Fruit fly (Drosophila melanogaster) whole organism, prepupa: Measurements from ENCODE around the gene JMJD5.

Source experiments
- Blimp-1 ChIP-seq: fragments of 200-800 bp; sonication (Bioruptor generic); optimal IDR thresholded peaks from 3 replicates; lab custom pipeline; 2017; ENCODE audit warnings: missing biosample characterization, missing genetic modification characterization, mild to moderate bottlenecking, moderate library complexity, missing genetic modification reagents
- CG11294 ChIP-seq: fragments of 200-800 bp; sonication (Bioruptor generic); IDR thresholded peaks from 2 replicates; pipeline ENCODE4 v1.3.6; 2022; ENCODE audit warnings: missing biosample characterization, missing genetic modification characterization
- CG11902 ChIP-seq: fragments of 200-800 bp; sonication (Bioruptor generic); optimal IDR thresholded peaks from 3 replicates; lab custom pipeline; 2016; ENCODE audit warnings: missing biosample characterization, missing genetic modification characterization
- CG15336 ChIP-seq: fragments of 200-800 bp; sonication (Bioruptor generic); IDR thresholded peaks from 2 replicates; pipeline ENCODE4 v1.3.6; 2022; ENCODE audit warnings: missing biosample characterization, missing genetic modification characterization
- CG1621 ChIP-seq: fragments of 200-800 bp; sonication (Bioruptor generic); optimal IDR thresholded peaks from 3 replicates; lab custom pipeline; 2018; ENCODE audit warnings: missing biosample characterization, mild to moderate bottlenecking, missing genetic modification characterization
- CG16779 ChIP-seq: fragments of 200-800 bp; sonication (Bioruptor generic); optimal IDR thresholded peaks from 3 replicates; lab custom pipeline; 2017; ENCODE audit warnings: missing biosample characterization, mild to moderate bottlenecking, missing genetic modification characterization
- CG3032 ChIP-seq: fragments of 200-800 bp; optimal IDR thresholded peaks from 2 replicates; lab custom pipeline; 2019; ENCODE audit warnings: missing biosample characterization, mild to moderate bottlenecking, missing genetic modification characterization, moderate library complexity
- CG31627 ChIP-seq: fragments of 200-800 bp; sonication (Bioruptor generic); optimal IDR thresholded peaks from 3 replicates; lab custom pipeline; 2016; ENCODE audit warnings: missing biosample characterization, missing genetic modification characterization
- CG32006 ChIP-seq: fragments of 200-800 bp; sonication (Bioruptor generic); optimal IDR thresholded peaks from 3 replicates; lab custom pipeline; 2017; ENCODE audit warnings: missing biosample characterization, mild to moderate bottlenecking, missing genetic modification characterization
- CG34406 ChIP-seq: fragments of 200-800 bp; sonication (Bioruptor generic); optimal IDR thresholded peaks from 3 replicates; lab custom pipeline; 2016; ENCODE audit warnings: missing biosample characterization, missing genetic modification characterization
- CG4318 ChIP-seq: fragments of 200-800 bp; sonication (Bioruptor generic); optimal IDR thresholded peaks from 3 replicates; lab custom pipeline; 2017; ENCODE audit warnings: missing biosample characterization, mild to moderate bottlenecking, missing genetic modification characterization
- CG6163 ChIP-seq: fragments of 200-800 bp; sonication (Bioruptor generic); IDR thresholded peaks from 3 replicates; pipeline ENCODE4 v1.3.6; 2022; ENCODE audit warnings: missing biosample characterization, missing genetic modification characterization
- CG6792 ChIP-seq: fragments of 200-800 bp; sonication (Bioruptor generic); optimal IDR thresholded peaks from 3 replicates; lab custom pipeline; 2016; ENCODE audit warnings: missing biosample characterization, missing genetic modification characterization
- CG6808 ChIP-seq: fragments of 200-800 bp; sonication (Bioruptor generic); optimal IDR thresholded peaks from 3 replicates; lab custom pipeline; 2017; ENCODE audit warnings: missing biosample characterization, missing genetic modification characterization, mild to moderate bottlenecking, moderate library complexity, missing genetic modification reagents
- CG7368 ChIP-seq: fragments of 200-800 bp; sonication (Bioruptor generic); optimal IDR thresholded peaks from 3 replicates; lab custom pipeline; 2016; ENCODE audit warnings: missing biosample characterization, missing genetic modification characterization
- CG8119 ChIP-seq: fragments of 200-800 bp; sonication (Bioruptor generic); IDR thresholded peaks from 3 replicates; pipeline ENCODE4 v1.3.6; 2022; ENCODE audit warnings: missing biosample characterization, missing genetic modification characterization
- CG9139 ChIP-seq: fragments of 200-800 bp; sonication (Bioruptor generic); optimal IDR thresholded peaks from 3 replicates; lab custom pipeline; 2017; ENCODE audit warnings: missing biosample characterization, mild to moderate bottlenecking, missing genetic modification characterization
- Eip78C ChIP-seq: fragments of 200-800 bp; sonication (Bioruptor generic); peaks from one replicate; lab custom pipeline; 2016; ENCODE audit warnings: missing biosample characterization, missing genetic modification characterization
- Eip93F ChIP-seq: fragments of 200-800 bp; sonication (Bioruptor generic); optimal IDR thresholded peaks from 2 replicates; lab custom pipeline; 2016; ENCODE audit warnings: missing biosample characterization, mild to moderate bottlenecking, missing genetic modification characterization
- Ets21C ChIP-seq: fragments of 200-800 bp; sonication (Bioruptor generic); optimal IDR thresholded peaks from 3 replicates; lab custom pipeline; 2016; ENCODE audit warnings: missing biosample characterization, missing genetic modification characterization
- Gug ChIP-seq: fragments of 200-800 bp; sonication (Bioruptor generic); IDR thresholded peaks from 2 replicates; pipeline ENCODE4 v1.3.6; 2022; ENCODE audit warnings: missing biosample characterization, missing genetic modification characterization
- Hr38 ChIP-seq: sonication (Bioruptor generic); optimal IDR thresholded peaks from 2 replicates; lab custom pipeline; 2016; ENCODE audit warnings: missing biosample characterization, missing genetic modification characterization
- Hr39 ChIP-seq: fragments of 200-800 bp; sonication (Bioruptor generic); optimal IDR thresholded peaks from 2 replicates; lab custom pipeline; 2016; ENCODE audit warnings: missing biosample characterization, missing genetic modification characterization
- Hr4 ChIP-seq: fragments of 200-800 bp; sonication (Bioruptor generic); optimal IDR thresholded peaks from 3 replicates; lab custom pipeline; 2016; ENCODE audit warnings: missing biosample characterization, missing genetic modification characterization
- Lpt ChIP-seq: fragments of 200-800 bp; sonication (Bioruptor generic); optimal IDR thresholded peaks from 3 replicates; lab custom pipeline; 2016; ENCODE audit warnings: missing biosample characterization, missing genetic modification characterization
- Met ChIP-seq: fragments of 200-800 bp; sonication (Bioruptor generic); optimal IDR thresholded peaks from 3 replicates; lab custom pipeline; 2016; ENCODE audit warnings: missing biosample characterization, missing genetic modification characterization
- OdsH ChIP-seq: fragments of 200-800 bp; sonication (Bioruptor generic); optimal IDR thresholded peaks from 3 replicates; lab custom pipeline; 2016; ENCODE audit warnings: missing biosample characterization, missing genetic modification characterization
- Smox ChIP-seq: fragments of 200-800 bp; sonication (Bioruptor generic); optimal IDR thresholded peaks from 3 replicates; lab custom pipeline; 2016; ENCODE audit warnings: missing biosample characterization, missing genetic modification characterization
- Sox102F ChIP-seq: fragments of 200-800 bp; sonication (Bioruptor generic); optimal IDR thresholded peaks from 2 replicates; lab custom pipeline; 2016; ENCODE audit warnings: missing biosample characterization, mild to moderate bottlenecking, missing genetic modification characterization
- dac ChIP-seq: fragments of 200-800 bp; sonication (Bioruptor generic); optimal IDR thresholded peaks from 2 replicates; lab custom pipeline; 2017; ENCODE audit warnings: missing biosample characterization, mild to moderate bottlenecking, missing genetic modification characterization
- dsx ChIP-seq: fragments of 200-800 bp; optimal IDR thresholded peaks from 3 replicates; lab custom pipeline; 2019; ENCODE audit warnings: missing biosample characterization, mild to moderate bottlenecking, missing genetic modification characterization, moderate library complexity; ENCODE audit not compliant: poor library complexity, severe bottlenecking
- esn ChIP-seq: fragments of 200-800 bp; sonication (Bioruptor generic); optimal IDR thresholded peaks from 2 replicates; lab custom pipeline; 2016; ENCODE audit warnings: missing biosample characterization, mild to moderate bottlenecking, missing genetic modification characterization, moderate library complexity
- fkh ChIP-seq: fragments of 200-800 bp; sonication (Bioruptor generic); optimal IDR thresholded peaks from 3 replicates; lab custom pipeline; 2017; ENCODE audit warnings: missing biosample characterization, mild to moderate bottlenecking, missing genetic modification characterization, moderate library complexity
- salr ChIP-seq, 2 experiments: fragments of 200-800 bp; sonication (Bioruptor generic); optimal IDR thresholded peaks; 3 replicates each; lab custom pipeline; 2016 to 2018; ENCODE audit warnings: missing biosample characterization in 2 of 2, missing genetic modification characterization in 2 of 2, mild to moderate bottlenecking in 1 of 2
- spab ChIP-seq: fragments of 200-800 bp; sonication (Bioruptor generic); optimal IDR thresholded peaks from 2 replicates; lab custom pipeline; 2017; ENCODE audit warnings: missing biosample characterization, mild to moderate bottlenecking, missing genetic modification characterization, missing genetic modification reagents
- ss ChIP-seq, 2 experiments: fragments of 200-800 bp; sonication (Bioruptor generic); optimal IDR thresholded peaks; 2 replicates in 1 of 2; 3 replicates in 1 of 2; lab custom pipeline; 2017 to 2018; ENCODE audit warnings: mild to moderate bottlenecking in 2 of 2, missing biosample characterization in 2 of 2, missing genetic modification characterization in 2 of 2, moderate library complexity in 1 of 2
- svp ChIP-seq: fragments of 200-800 bp; sonication (Bioruptor generic); peaks from one replicate; lab custom pipeline; 2016; ENCODE audit warnings: missing biosample characterization, missing genetic modification characterization
- vri ChIP-seq: fragments of 200-800 bp; sonication (Bioruptor generic); optimal IDR thresholded peaks from 3 replicates; lab custom pipeline; 2016; ENCODE audit warnings: missing biosample characterization, mild to moderate bottlenecking, missing genetic modification characterization

JMJD5 gene

dm6 chr3L:813229-813837, 27.8 kb downstream of the JMJD5 start (continued):
- TF ChIP-seq CG15336 (GFP tag; lab: Robert Waterston, UW): peak; percentile 96
- peak; percentile 96 for TF ChIP-seq Gug (GFP tag; lab: Robert Waterston, UW)
- TF ChIP-seq CG1621 (tag; lab: Kevin White, UChicago): peak; percentile 92
- TF ChIP-seq Met: peak; percentile 53
- peak; percentile 70 to 81 for TF ChIP-seq ss (GFP tag; optimal IDR thresholded peaks at IDR 0.05; lab: Kevin White, UChicago)
- peak; percentile 81 for TF ChIP-seq Hr38
- TF ChIP-seq CG31627: peak; percentile 25
- peak; percentile 77 for TF ChIP-seq CG6792 (GFP tag; lab: Kevin White, UChicago)
- no peak for TF ChIP-seq Ets21C (GFP tag; lab: Kevin White, UChicago)

DNA sequence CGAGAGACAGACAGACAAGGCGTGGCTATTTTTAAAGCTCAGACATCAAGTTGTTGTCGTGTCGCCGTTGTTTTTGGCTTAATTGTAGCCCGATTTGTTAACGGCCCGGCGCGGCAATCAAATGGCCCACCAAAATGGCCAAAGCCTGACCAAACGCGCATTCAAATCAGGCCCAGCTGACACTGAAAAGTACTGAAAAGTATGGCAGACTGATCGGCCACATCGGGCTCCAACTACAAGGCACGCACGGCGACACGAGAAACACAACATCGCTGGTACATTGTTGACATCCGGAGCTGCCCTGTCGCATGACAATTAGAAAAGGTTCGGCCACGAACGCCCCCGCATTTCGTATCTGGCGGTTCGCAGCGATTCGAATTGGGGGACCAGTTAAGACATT, 29.3 kb downstream of the JMJD5 start:
- TF ChIP-seq Eip93F (GFP tag; lab: Kevin White, UChicago): no peak
- TF ChIP-seq Hr39 (GFP tag; lab: Kevin White, UChicago): no peak
- TF ChIP-seq Hr4: no peak
- no peak for TF ChIP-seq CG11294 (GFP tag; lab: Robert Waterston, UW)
- no peak for TF ChIP-seq esn (GFP tag; lab: Kevin White, UChicago)
- TF ChIP-seq CG11902: no peak
- no peak for TF ChIP-seq CG31627
- TF ChIP-seq CG16779 (tag; lab: Kevin White, UChicago): no peak
- TF ChIP-seq CG7368 (GFP tag; lab: Kevin White, UChicago): no peak
- no peak for TF ChIP-seq vri (GFP tag; lab: Kevin White, UChicago)
- TF ChIP-seq CG8119 (GFP tag; lab: Robert Waterston, UW): no peak
- no peak for TF ChIP-seq Blimp-1 (GFP tag; lab: Kevin White, UChicago)
- TF ChIP-seq CG6163: no peak
- no peak for TF ChIP-seq CG1621 (tag; lab: Kevin White, UChicago)
- TF ChIP-seq CG4318 (GFP tag; lab: Kevin White, UChicago): no peak
- no peak for TF ChIP-seq dac (GFP tag; lab: Kevin White, UChicago)
- TF ChIP-seq, all 60 proteins: peak for 0

dm6 chr3L:810038-810644, 31.0 kb downstream of the JMJD5 start:
- TF ChIP-seq Eip93F (GFP tag; lab: Kevin White, UChicago) (no peak), Eip78C (GFP tag; lab: Kevin White, UChicago) (peak; percentile 2), svp (GFP tag; lab: Kevin White, UChicago) (peak; percentile 11)

DNA sequence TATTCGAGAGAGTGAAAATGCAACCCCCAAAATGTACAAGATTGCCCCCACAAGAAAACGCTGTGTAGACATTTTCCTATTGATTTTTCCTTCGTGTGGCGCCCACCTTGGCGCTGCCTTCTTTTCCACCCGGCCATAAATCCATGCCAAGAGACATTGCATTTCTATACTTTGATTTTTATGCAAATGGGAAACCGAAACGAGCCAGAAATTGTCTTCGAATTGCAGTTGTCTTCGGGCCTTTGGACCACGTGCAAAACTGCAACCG, 31.7 kb downstream of the JMJD5 start:
- TF ChIP-seq CG34406 (GFP tag; lab: Kevin White, UChicago) (no peak), Ets21C (GFP tag; lab: Kevin White, UChicago) (no peak), salr (GFP tag; optimal IDR thresholded peaks at IDR 0.05; lab: Kevin White, UChicago) (no peak), Lpt (GFP tag; lab: Kevin White, UChicago) (no peak), Smox (GFP tag; lab: Kevin White, UChicago) (no peak), OdsH (no peak), CG32006 (no peak), CG6808 (GFP tag; lab: Kevin White, UChicago) (no peak), Eip78C (GFP tag; lab: Kevin White, UChicago) (no peak), CG9139 (GFP tag; lab: Kevin White, UChicago) (no peak), spab (GFP tag; lab: Kevin White, UChicago) (no peak), Eip93F (GFP tag; lab: Kevin White, UChicago) (no peak), ss (GFP tag; optimal IDR thresholded peaks at IDR 0.05; lab: Kevin White, UChicago) (no peak), dsx (no peak), CG1621 (tag; lab: Kevin White, UChicago) (no peak), Blimp-1 (GFP tag; lab: Kevin White, UChicago) (no peak), CG3032 (tag; lab: Kevin White, UChicago) (no peak), fkh (no peak), Met (no peak), Sox102F (GFP tag; lab: Kevin White, UChicago) (no peak)
